Fruit fly (Drosophila melanogaster): ENCODE results near the gene CG12985.
A peak's percentile ranks its signal among the peaks of the same experiment; 100 is the strongest.

CG12985 gene

dm6 chrX:17884567-17884966, 1.0 kb downstream of the CG12985 start:
- no peak for TF ChIP-seq Vsx2 (GFP tag; optimal IDR thresholded peaks at IDR 0.05; ENCODE audit: partially characterized antibody)
- no peak for TF ChIP-seq Jra (GFP tag; optimal IDR thresholded peaks at IDR 0.05)
- no peak for TF ChIP-seq tai (GFP tag; optimal IDR thresholded peaks at IDR 0.05)
- no peak for TF ChIP-seq usp (GFP tag; optimal IDR thresholded peaks at IDR 0.05)
- no peak for TF ChIP-seq psq (GFP tag; optimal IDR thresholded peaks at IDR 0.05)
- TF ChIP-seq sv (GFP tag; optimal IDR thresholded peaks at IDR 0.05): no peak
- no peak for TF ChIP-seq Sp1 (GFP tag; optimal IDR thresholded peaks at IDR 0.05)
- no peak for TF ChIP-seq Mio (GFP tag; optimal IDR thresholded peaks at IDR 0.05)
- no peak for TF ChIP-seq Abd-B (GFP tag; optimal IDR thresholded peaks at IDR 0.05)
- no peak for TF ChIP-seq Hr78 (GFP tag; optimal IDR thresholded peaks at IDR 0.05)
- no peak for TF ChIP-seq N (GFP tag; optimal IDR thresholded peaks at IDR 0.05)
- TF ChIP-seq pan (optimal IDR thresholded peaks at IDR 0.05): no peak
- no peak for TF ChIP-seq woc (GFP tag; optimal IDR thresholded peaks at IDR 0.05)
- no peak for TF ChIP-seq Dif (GFP tag; optimal IDR thresholded peaks at IDR 0.05; ENCODE audit: partially characterized antibody)
- TF ChIP-seq CrebA (GFP tag; optimal IDR thresholded peaks at IDR 0.05; ENCODE audit: borderline replicate concordance): no peak

dm6 chrX:17885295-17885694, 1.8 kb downstream of the CG12985 start:
- TF ChIP-seq psq (GFP tag; optimal IDR thresholded peaks at IDR 0.05): peak; percentile 13
- TF ChIP-seq usp (GFP tag; optimal IDR thresholded peaks at IDR 0.05): no peak

dm6 chrX:17886107-17886448, 2.6 kb downstream of the CG12985 start:
- TF ChIP-seq foxo (GFP tag; optimal IDR thresholded peaks at IDR 0.05) (no peak), Myc (optimal IDR thresholded peaks at IDR 0.05) (no peak)

- TF ChIP-seq Myc (optimal IDR thresholded peaks at IDR 0.05): no peak
- TF ChIP-seq Rel (GFP tag; optimal IDR thresholded peaks at IDR 0.05): no peak
- peak; percentile 99 for TF ChIP-seq Rel (tag; optimal IDR thresholded peaks at IDR 0.05)
- TF ChIP-seq Mio (GFP tag; optimal IDR thresholded peaks at IDR 0.05): no peak
- TF ChIP-seq Sp1 (GFP tag; optimal IDR thresholded peaks at IDR 0.05): peak; percentile 38
- TF ChIP-seq br (GFP tag; optimal IDR thresholded peaks at IDR 0.05): peak; percentile 44
- TF ChIP-seq psq (GFP tag; optimal IDR thresholded peaks at IDR 0.05): peak; percentile 69
- TF ChIP-seq HLH106 (tag; optimal IDR thresholded peaks at IDR 0.05): peak; percentile 24
- TF ChIP-seq ey (GFP tag; optimal IDR thresholded peaks at IDR 0.05): peak; percentile 1
- TF ChIP-seq brk (GFP tag; optimal IDR thresholded peaks at IDR 0.05): peak; percentile 56
- TF ChIP-seq Dfd (GFP tag; optimal IDR thresholded peaks at IDR 0.05): peak; percentile 46
- peak; percentile 28 for TF ChIP-seq h (GFP tag; optimal IDR thresholded peaks at IDR 0.05)
- no peak for TF ChIP-seq tai (GFP tag; optimal IDR thresholded peaks at IDR 0.05)
- TF ChIP-seq sv (GFP tag; optimal IDR thresholded peaks at IDR 0.05): peak; percentile 1
Measured at dm6 chrX:17886449-17887207, 3.1 kb downstream of the CG12985 start.

dm6 chrX:17887208-17887627, 3.7 kb downstream of the CG12985 start, which contains the start of gene mnb:
Gene mnb (minus strand): TSS chrX:17887222.
- TF ChIP-seq Dif (GFP tag; optimal IDR thresholded peaks at IDR 0.05; ENCODE audit: partially characterized antibody) (no peak), woc (GFP tag; optimal IDR thresholded peaks at IDR 0.05) (no peak), foxo (GFP tag; optimal IDR thresholded peaks at IDR 0.05) (peak in 1 of 2 experiments; percentile 45), HLH106 (tag; optimal IDR thresholded peaks at IDR 0.05) (peak; percentile 33), fru (GFP tag; optimal IDR thresholded peaks at IDR 0.05) (no peak), Rel (GFP tag; optimal IDR thresholded peaks at IDR 0.05) (no peak), Rel (tag; optimal IDR thresholded peaks at IDR 0.05) (no peak), ey (GFP tag; optimal IDR thresholded peaks at IDR 0.05) (peak; percentile 14), sv (GFP tag; optimal IDR thresholded peaks at IDR 0.05) (no peak), dsf (GFP tag; optimal IDR thresholded peaks at IDR 0.05; ENCODE audit: borderline replicate concordance) (no peak), Vsx2 (GFP tag; optimal IDR thresholded peaks at IDR 0.05; ENCODE audit: partially characterized antibody) (no peak), sage (GFP tag; optimal IDR thresholded peaks at IDR 0.05) (no peak), tai (GFP tag; optimal IDR thresholded peaks at IDR 0.05) (no peak), lola (GFP tag; optimal IDR thresholded peaks at IDR 0.05) (no peak), Hnf4 (GFP tag; optimal IDR thresholded peaks at IDR 0.05) (peak; percentile 63), GATAd (GFP tag; optimal IDR thresholded peaks at IDR 0.05) (no peak), Jra (GFP tag; optimal IDR thresholded peaks at IDR 0.05) (peak; percentile 14), Myc (optimal IDR thresholded peaks at IDR 0.05) (peak; percentile 65)

Measured in whole organism, wandering third instar larva.